Worm (Caenorhabditis elegans) whole organism, L4 larva: ENCODE data around the gene C04G6.2.

Experiments used
- F26F4.8 ChIP-seq: fragments of 200-800 bp; sonication (Bioruptor generic); conservative IDR thresholded peaks from 2 replicates; pipeline ENCODE4 v1.3.6; 2022; ENCODE audit warnings: missing genetic modification characterization, missing compliant biosample characterization
- F37D6.2 ChIP-seq: sonication (generic microtip); optimal IDR thresholded peaks from 2 replicates; lab custom pipeline; 2016; ENCODE audit warnings: mild to moderate bottlenecking, missing genetic modification characterization, missing compliant biosample characterization
- R02D3.7 ChIP-seq: fragments of 150-350 bp; sonication (generic microtip); optimal IDR thresholded peaks from 3 replicates; lab custom pipeline; 2014; ENCODE audit warnings: missing biosample characterization, missing genetic modification characterization
- T20F7.1 ChIP-seq: fragments of 200-800 bp; sonication (Bioruptor generic); optimal IDR thresholded peaks from 2 replicates; lab custom pipeline; 2018; ENCODE audit warnings: mild to moderate bottlenecking, missing genetic modification characterization, missing compliant biosample characterization
- T26A8.4 ChIP-seq: fragments of 200-800 bp; sonication (Bioruptor generic); IDR thresholded peaks from 2 replicates; pipeline ENCODE4 v1.3.6; 2022; ENCODE audit warnings: missing genetic modification characterization, missing compliant biosample characterization
- Y48G9A.11 ChIP-seq: fragments of 200-800 bp; sonication (Bioruptor generic); IDR thresholded peaks from 2 replicates; pipeline ENCODE4 v1.3.6; 2022; ENCODE audit warnings: missing genetic modification reagents, missing genetic modification characterization, missing compliant biosample characterization
- Y5F2A.4 ChIP-seq: fragments of 200-800 bp; sonication (Bioruptor generic); optimal IDR thresholded peaks from 2 replicates; lab custom pipeline; 2018; ENCODE audit warnings: mild to moderate bottlenecking, missing genetic modification characterization, missing compliant biosample characterization
- ZK546.5 ChIP-seq, 2 experiments: sonication (generic microtip); optimal IDR thresholded peaks; 2 replicates each; lab custom pipeline; 2017; ENCODE audit warnings: missing biosample characterization in 2 of 2, missing genetic modification characterization in 2 of 2
- ceh-32 ChIP-seq: sonication (generic microtip); optimal IDR thresholded peaks from 2 replicates; lab custom pipeline; 2016; ENCODE audit warnings: mild to moderate bottlenecking, missing genetic modification characterization, missing compliant biosample characterization; ENCODE audit not compliant: poor library complexity
- ceh-44 ChIP-seq: fragments of 200-800 bp; sonication (Bioruptor generic); IDR thresholded peaks from 2 replicates; pipeline ENCODE4 v1.3.6; 2022; ENCODE audit warnings: missing genetic modification reagents, missing genetic modification characterization, missing compliant biosample characterization
- daf-12 ChIP-seq: fragments of 150-350 bp; optimal IDR thresholded peaks from 2 replicates; lab custom pipeline; 2014; ENCODE audit warnings: missing biosample characterization, missing genetic modification reagents, missing genetic modification characterization
- daf-16 ChIP-seq, 3 experiments: sonication (generic microtip); optimal IDR thresholded peaks; 2 replicates each; lab custom pipeline; 2016 to 2017; ENCODE audit warnings: missing genetic modification characterization in 3 of 3, missing genetic modification reagents in 3 of 3, mild to moderate bottlenecking in 2 of 3, missing compliant biosample characterization in 2 of 3, missing biosample characterization in 1 of 3, moderate library complexity in 1 of 3
- daf-19 ChIP-seq: fragments of 200-800 bp; sonication (Bioruptor generic); conservative IDR thresholded peaks from 2 replicates; pipeline ENCODE4 v1.3.6; 2022; ENCODE audit warnings: missing genetic modification characterization, missing compliant biosample characterization
- dmd-6 ChIP-seq: fragments of 200-800 bp; sonication (Bioruptor generic); IDR thresholded peaks from 2 replicates; pipeline ENCODE4 v1.3.6; 2022; ENCODE audit warnings: missing genetic modification reagents, missing genetic modification characterization, missing compliant biosample characterization
- dmd-9 ChIP-seq: fragments of 200-800 bp; sonication (Bioruptor generic); IDR thresholded peaks from 2 replicates; pipeline ENCODE4 v1.3.6; 2022; ENCODE audit warnings: missing genetic modification reagents, missing genetic modification characterization, missing compliant biosample characterization
- dpl-1 ChIP-seq: fragments of 150-350 bp; optimal IDR thresholded peaks from 2 replicates; lab custom pipeline; 2014; ENCODE audit warnings: missing biosample characterization, missing genetic modification reagents, missing genetic modification characterization
- duxl-1 ChIP-seq: sonication (generic microtip); optimal IDR thresholded peaks from 2 replicates; lab custom pipeline; 2016; ENCODE audit warnings: mild to moderate bottlenecking, missing genetic modification characterization, moderate library complexity, missing compliant biosample characterization; ENCODE audit not compliant: poor library complexity
- egl-43 ChIP-seq: fragments of 200-800 bp; sonication (Bioruptor generic); IDR thresholded peaks from 2 replicates; pipeline ENCODE4 v1.3.6; 2022; ENCODE audit warnings: missing genetic modification reagents, missing genetic modification characterization, missing compliant biosample characterization
- fkh-10 ChIP-seq: fragments of 150-350 bp; optimal IDR thresholded peaks from 2 replicates; lab custom pipeline; 2014; ENCODE audit warnings: missing biosample characterization, missing genetic modification reagents, missing genetic modification characterization
- fos-1 ChIP-seq: fragments of 150-350 bp; optimal IDR thresholded peaks from 2 replicates; lab custom pipeline; 2014; ENCODE audit warnings: missing biosample characterization, missing genetic modification characterization
- hmg-1.1 ChIP-seq: fragments of 200-800 bp; sonication (Bioruptor generic); IDR thresholded peaks from 2 replicates; pipeline ENCODE4 v1.3.6; 2022; ENCODE audit warnings: missing genetic modification reagents, missing genetic modification characterization, missing compliant biosample characterization
- jun-1 ChIP-seq: fragments of 150-350 bp; optimal IDR thresholded peaks from 2 replicates; lab custom pipeline; 2014; ENCODE audit warnings: missing biosample characterization, missing genetic modification reagents, missing genetic modification characterization
- lim-7 ChIP-seq: fragments of 200-800 bp; sonication (Bioruptor generic); IDR thresholded peaks from 2 replicates; pipeline ENCODE4 v1.3.6; 2022; ENCODE audit warnings: missing genetic modification characterization, missing compliant biosample characterization
- lin-15B ChIP-seq: fragments of 150-350 bp; sonication (generic microtip); optimal IDR thresholded peaks from 3 replicates; lab custom pipeline; 2014; ENCODE audit warnings: missing biosample characterization, missing genetic modification characterization
- lin-29 ChIP-seq: fragments of 200-800 bp; sonication (Bioruptor generic); IDR thresholded peaks from 2 replicates; pipeline ENCODE4 v1.3.6; 2022; ENCODE audit warnings: missing genetic modification reagents, missing genetic modification characterization, missing compliant biosample characterization
- lin-38 ChIP-seq: fragments of 200-800 bp; sonication (Bioruptor generic); IDR thresholded peaks from 2 replicates; pipeline ENCODE4 v1.3.6; 2022; ENCODE audit warnings: missing genetic modification reagents, missing genetic modification characterization, missing compliant biosample characterization
- lin-39 ChIP-seq: fragments of 150-350 bp; optimal IDR thresholded peaks from 2 replicates; lab custom pipeline; 2014; ENCODE audit warnings: missing biosample characterization, missing genetic modification reagents, missing genetic modification characterization
- lsy-2 ChIP-seq, 2 experiments: fragments of 150-350 bp in 1 of 2; sonication (generic microtip) in 1 of 2; optimal IDR thresholded peaks; 2 replicates each; lab custom pipeline; 2014 to 2017; ENCODE audit warnings: missing biosample characterization in 2 of 2, missing genetic modification characterization in 2 of 2
- madf-5 ChIP-seq, 2 experiments: fragments of 200-800 bp; sonication (Bioruptor generic); IDR thresholded peaks; 2 replicates each; pipeline ENCODE4 v1.3.6; 2022; ENCODE audit warnings: missing compliant biosample characterization in 2 of 2, missing genetic modification characterization in 2 of 2
- mdl-1 ChIP-seq, 2 experiments: fragments of 150-350 bp in 1 of 2; sonication (generic microtip) in 1 of 2; optimal IDR thresholded peaks; 2 replicates each; lab custom pipeline; 2014 to 2017; ENCODE audit warnings: missing biosample characterization in 2 of 2, missing genetic modification characterization in 2 of 2
- mdt-29 ChIP-seq: fragments of 200-800 bp; sonication (Bioruptor generic); IDR thresholded peaks from 2 replicates; pipeline ENCODE4 v1.3.6; 2022; ENCODE audit warnings: missing genetic modification reagents, missing genetic modification characterization, missing compliant biosample characterization
- mxl-3 ChIP-seq: fragments of 200-800 bp; sonication (Bioruptor generic); optimal IDR thresholded peaks from 2 replicates; lab custom pipeline; 2018; ENCODE audit warnings: mild to moderate bottlenecking, missing genetic modification characterization, missing compliant biosample characterization
- nhr-11 ChIP-seq: fragments of 150-350 bp; optimal IDR thresholded peaks from 2 replicates; lab custom pipeline; 2014; ENCODE audit warnings: missing biosample characterization, missing genetic modification characterization
- nhr-111 ChIP-seq: fragments of 200-800 bp; sonication (Bioruptor generic); optimal IDR thresholded peaks from 2 replicates; lab custom pipeline; 2018; ENCODE audit warnings: mild to moderate bottlenecking, missing genetic modification characterization, missing compliant biosample characterization
- nhr-237 ChIP-seq: sonication (generic microtip); optimal IDR thresholded peaks from 2 replicates; lab custom pipeline; 2017; ENCODE audit warnings: missing biosample characterization, missing genetic modification characterization
- nhr-25 ChIP-seq: sonication (generic microtip); optimal IDR thresholded peaks from 2 replicates; lab custom pipeline; 2017; ENCODE audit warnings: missing genetic modification characterization, mild to moderate bottlenecking, missing compliant biosample characterization, antibody characterized with exemption, moderate library complexity, borderline replicate concordance; ENCODE audit not compliant: insufficient read depth
- nhr-41 ChIP-seq: fragments of 200-800 bp; sonication (Bioruptor generic); IDR thresholded peaks from 2 replicates; pipeline ENCODE4 v1.3.6; 2022; ENCODE audit warnings: missing genetic modification reagents, missing genetic modification characterization, missing compliant biosample characterization
- nhr-76 ChIP-seq: fragments of 150-350 bp; optimal IDR thresholded peaks from 2 replicates; lab custom pipeline; 2014; ENCODE audit warnings: missing biosample characterization, missing genetic modification characterization
- pha-4 ChIP-seq, 2 experiments: fragments of 150-350 bp in 1 of 2; fragments of 200-800 bp in 1 of 2; sonication (Bioruptor generic) in 1 of 2; IDR thresholded peaks in 1 of 2; optimal IDR thresholded peaks in 1 of 2; 2 replicates each; pipeline versions ENCODE4 v1.3.6 to Lab custom; 2014 to 2022; ENCODE audit warnings: missing genetic modification characterization in 2 of 2, missing genetic modification reagents in 2 of 2, missing biosample characterization in 1 of 2, missing compliant biosample characterization in 1 of 2
- pqm-1 ChIP-seq: sonication (generic microtip); optimal IDR thresholded peaks from 2 replicates; lab custom pipeline; 2017; ENCODE audit warnings: missing biosample characterization, missing genetic modification characterization
- rbr-2 ChIP-seq: sonication (generic microtip); optimal IDR thresholded peaks from 2 replicates; lab custom pipeline; 2016; ENCODE audit warnings: missing genotype, missing genetic modification characterization, missing compliant biosample characterization
- saeg-2 ChIP-seq: fragments of 200-800 bp; sonication (Bioruptor generic); IDR thresholded peaks from 2 replicates; pipeline ENCODE4 v1.3.6; 2022; ENCODE audit warnings: missing genetic modification reagents, missing genetic modification characterization, missing compliant biosample characterization
- spr-1 ChIP-seq: sonication (generic microtip); optimal IDR thresholded peaks from 2 replicates; lab custom pipeline; 2016; ENCODE audit warnings: mild to moderate bottlenecking, missing genetic modification characterization, missing compliant biosample characterization
- tag-97 ChIP-seq: fragments of 200-800 bp; sonication (Bioruptor generic); IDR thresholded peaks from 2 replicates; pipeline ENCODE4 v1.3.6; 2022; ENCODE audit warnings: missing genetic modification characterization, missing compliant biosample characterization
- unc-130 ChIP-seq: sonication (generic microtip); optimal IDR thresholded peaks from 2 replicates; lab custom pipeline; 2016; ENCODE audit warnings: missing genetic modification reagents, missing genetic modification characterization, missing compliant biosample characterization
- unc-62 ChIP-seq, 3 experiments: fragments of 150-350 bp in 1 of 3; sonication (generic microtip); optimal IDR thresholded peaks in 2 of 3; peaks in 1 of 3; 1 replicate in 1 of 3; 2 replicates in 2 of 3; lab custom pipeline; 2014 to 2017; ENCODE audit warnings: missing biosample characterization in 3 of 3, missing genetic modification characterization in 3 of 3, missing genetic modification reagents in 3 of 3, missing genotype in 1 of 3
- vab-7 ChIP-seq: fragments of 200-800 bp; sonication (Bioruptor generic); IDR thresholded peaks from 2 replicates; pipeline ENCODE4 v1.3.6; 2022; ENCODE audit warnings: missing genetic modification reagents, missing genetic modification characterization, missing compliant biosample characterization
- zfp-3 ChIP-seq: fragments of 200-800 bp; sonication (Bioruptor generic); conservative IDR thresholded peaks from 2 replicates; pipeline ENCODE4 v1.3.6; 2022; ENCODE audit warnings: missing genetic modification reagents, missing genetic modification characterization, missing compliant biosample characterization

The C04G6.2 gene

ce11 chrII:5081124-5081913, 11.7 kb upstream of the C04G6.2 start, which contains the start of gene dsh-2 (continued):
- TF ChIP-seq unc-130 (GFP tag; lab: Kevin White, UChicago) (peak; percentile 27), nhr-25 (no peak), egl-43 (GFP tag; lab: Robert Waterston, UW) (no peak), T20F7.1 (GFP tag; lab: Kevin White, UChicago) (no peak), fkh-10 (GFP tag; lab: Kevin White, UChicago) (no peak), pqm-1 (tag; lab: Kevin White, UChicago) (no peak), lin-38 (GFP tag; lab: Robert Waterston, UW) (peak; percentile 55), T26A8.4 (GFP tag; lab: Robert Waterston, UW) (no peak), lin-15B (tag; lab: Kevin White, UChicago) (no peak), unc-62 (GFP tag; optimal IDR thresholded peaks at IDR 0.05 in 1 of 2; lab: Kevin White, UChicago) (peak in 1 of 2 experiments; percentile 92), unc-62 (tag; optimal IDR thresholded peaks at IDR 0.05; lab: Kevin White, UChicago) (no peak), Y48G9A.11 (no peak), fos-1 (tag; lab: Kevin White, UChicago) (no peak), jun-1 (tag; lab: Kevin White, UChicago) (no peak), tag-97 (no peak), dpl-1 (peak; percentile 77), F26F4.8 (GFP tag; lab: Robert Waterston, UW) (no peak), daf-16 (GFP tag; optimal IDR thresholded peaks at IDR 0.05; lab: Kevin White, UChicago) (no peak), daf-16 (tag; optimal IDR thresholded peaks at IDR 0.05; lab: Kevin White, UChicago) (peak; percentile 50), ZK546.5 (tag; optimal IDR thresholded peaks at IDR 0.05; lab: Kevin White, UChicago) (no peak), Y5F2A.4 (GFP tag; lab: Kevin White, UChicago) (no peak), rbr-2 (tag; lab: Kevin White, UChicago) (peak; percentile 26), hmg-1.1 (GFP tag; lab: Robert Waterston, UW) (no peak), dmd-9 (no peak), daf-12 (tag; lab: Kevin White, UChicago) (no peak), mxl-3 (GFP tag; lab: Kevin White, UChicago) (peak; percentile 64), nhr-76 (tag; lab: Kevin White, UChicago) (no peak), madf-5 (GFP tag; IDR thresholded peaks at IDR 0.05; lab: Robert Waterston, UW) (no peak), saeg-2 (GFP tag; lab: Robert Waterston, UW) (no peak), vab-7 (no peak), nhr-11 (tag; lab: Kevin White, UChicago) (no peak), dmd-6 (GFP tag; lab: Robert Waterston, UW) (peak; percentile 13; the same call in 1 of the 2 replicates), mdl-1 (tag; optimal IDR thresholded peaks at IDR 0.05; lab: Kevin White, UChicago) (peak in 1 of 2 experiments; percentile 30), ceh-44 (GFP tag; lab: Robert Waterston, UW) (no peak), ceh-32 (tag; lab: Kevin White, UChicago) (no peak), lin-29 (GFP tag; lab: Robert Waterston, UW) (no peak), nhr-237 (tag; lab: Kevin White, UChicago) (no peak), duxl-1 (peak; percentile 45), daf-19 (GFP tag; lab: Robert Waterston, UW) (no peak), lsy-2 (tag; optimal IDR thresholded peaks at IDR 0.05; lab: Kevin White, UChicago) (peak in 1 of 2 experiments; percentile 73), nhr-111 (GFP tag; lab: Kevin White, UChicago) (no peak), pha-4 (GFP tag; IDR thresholded peaks at IDR 0.05; lab: Robert Waterston, UW) (no peak), pha-4 (tag; optimal IDR thresholded peaks at IDR 0.05; lab: Kevin White, UChicago) (peak; percentile 43), mdt-29 (no peak), R02D3.7 (tag; lab: Kevin White, UChicago) (no peak), zfp-3 (GFP tag; lab: Robert Waterston, UW) (no peak), spr-1 (tag; lab: Kevin White, UChicago) (no peak), lin-39 (tag; lab: Kevin White, UChicago) (no peak), F37D6.2 (tag; lab: Kevin White, UChicago) (no peak), nhr-41 (GFP tag; lab: Robert Waterston, UW) (peak; percentile 27; the same call in 1 of the 2 replicates), lim-7 (GFP tag; lab: Robert Waterston, UW) (no peak)
